Fruit fly (Drosophila melanogaster): ENCODE data around the gene Mst84B.

Mst84B gene

DNA sequence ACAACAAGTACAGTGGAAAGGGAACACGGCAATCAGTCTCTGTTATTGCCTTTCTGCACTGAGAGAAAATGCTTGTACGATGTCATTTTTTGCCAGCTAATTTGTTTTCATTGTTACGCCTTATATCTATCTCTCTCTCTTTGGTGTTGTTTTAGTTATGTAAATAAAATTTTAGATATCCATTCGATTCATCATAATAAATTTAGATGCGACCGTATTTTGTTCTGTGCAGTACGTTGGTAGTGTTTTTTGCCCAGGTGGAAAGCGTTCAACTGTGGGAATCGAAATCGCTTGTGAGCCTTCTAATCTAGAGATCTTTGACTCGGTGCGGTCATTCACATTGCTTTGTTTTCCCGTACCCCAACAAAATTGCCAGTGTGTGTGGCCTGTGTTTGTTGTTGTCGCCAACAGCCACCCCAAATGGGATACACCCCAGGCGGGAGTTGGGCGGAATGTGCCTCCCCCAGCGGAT, 13.8 kb downstream of the Mst84B start (continued):
- TF ChIP-seq CG4707 (GFP tag; optimal IDR thresholded peaks at IDR 0.05) (peak; percentile 80), crp (GFP tag; optimal IDR thresholded peaks at IDR 0.05) (peak in 1 of 2 experiments; percentile 45), CG3281 (GFP tag; optimal IDR thresholded peaks at IDR 0.05) (peak; percentile 89), CG11398 (GFP tag; optimal IDR thresholded peaks at IDR 0.05) (peak; percentile 83), Fer1 (GFP tag; optimal IDR thresholded peaks at IDR 0.05) (peak; percentile 94), Sry-δ (GFP tag; optimal IDR thresholded peaks at IDR 0.05) (peak; percentile 56), CG4404 (GFP tag; IDR thresholded peaks at IDR 0.05) (no peak), CkIIα-i1 (GFP tag; IDR thresholded peaks at IDR 0.05) (no peak), gsb (GFP tag; IDR thresholded peaks at IDR 0.05) (no peak), CG13775 (GFP tag; optimal IDR thresholded peaks at IDR 0.05) (peak; percentile 87), CG3407 (GFP tag; optimal IDR thresholded peaks at IDR 0.05) (peak; percentile 73), slp2 (GFP tag; optimal IDR thresholded peaks at IDR 0.05) (peak; percentile 91), Sox100B (GFP tag; optimal IDR thresholded peaks at IDR 0.05) (peak; percentile 89), Hmx (GFP tag; optimal IDR thresholded peaks at IDR 0.05) (peak; percentile 79), gfzf (GFP tag; optimal IDR thresholded peaks at IDR 0.05) (no peak), psq (GFP tag; optimal IDR thresholded peaks at IDR 0.05) (peak; percentile 46), corto (GFP tag; optimal IDR thresholded peaks at IDR 0.05) (peak; percentile 92), CG10565 (GFP tag; optimal IDR thresholded peaks at IDR 0.05) (peak; percentile 63), Drgx (GFP tag; IDR thresholded peaks at IDR 0.05) (no peak), H15 (GFP tag; IDR thresholded peaks at IDR 0.05) (no peak), sens (GFP tag) (peak; percentile 98), Jarid2 (GFP tag; optimal IDR thresholded peaks at IDR 0.05) (peak; percentile 54), Nf-YB (GFP tag; optimal IDR thresholded peaks at IDR 0.05) (peak; percentile 61), ewg (GFP tag; optimal IDR thresholded peaks at IDR 0.05) (peak; percentile 76), tin (GFP tag; optimal IDR thresholded peaks at IDR 0.05) (peak; percentile 91), Nf-YC (tag; optimal IDR thresholded peaks at IDR 0.05) (peak; percentile 60), CG30431 (GFP tag; optimal IDR thresholded peaks at IDR 0.05) (peak; percentile 77), maf-S (GFP tag; optimal IDR thresholded peaks at IDR 0.05) (peak; percentile 83), CG2678 (tag; optimal IDR thresholded peaks at IDR 0.05) (peak; percentile 94), ttk (GFP tag; IDR thresholded peaks at IDR 0.05) (no peak), CG17802 (tag; optimal IDR thresholded peaks at IDR 0.05) (peak; percentile 62), sisA (GFP tag; IDR thresholded peaks at IDR 0.05) (no peak), nom (GFP tag; optimal IDR thresholded peaks at IDR 0.05) (peak; percentile 83), CG17829 (tag; optimal IDR thresholded peaks at IDR 0.05) (peak; percentile 92), MTF-1 (GFP tag; optimal IDR thresholded peaks at IDR 0.05; ENCODE audit: borderline replicate concordance) (peak; percentile 70), phol (tag; optimal IDR thresholded peaks at IDR 0.05) (peak; percentile 89), dmrt99B (tag; optimal IDR thresholded peaks at IDR 0.05) (peak; percentile 94), CG33557 (GFP tag; optimal IDR thresholded peaks at IDR 0.05) (peak; percentile 65), nmo (GFP tag; optimal IDR thresholded peaks at IDR 0.05) (peak; percentile 91), repo (GFP tag; optimal IDR thresholded peaks at IDR 0.05) (peak; percentile 83), lab (GFP tag; optimal IDR thresholded peaks at IDR 0.05) (peak; percentile 96), CG12942 (GFP tag; optimal IDR thresholded peaks at IDR 0.05) (peak; percentile 77), pum (GFP tag; optimal IDR thresholded peaks at IDR 0.05) (peak; percentile 81), CG12299 (tag; optimal IDR thresholded peaks at IDR 0.05) (peak; percentile 70), grn (GFP tag; optimal IDR thresholded peaks at IDR 0.05) (peak; percentile 93), CG15269 (tag; optimal IDR thresholded peaks at IDR 0.05) (peak; percentile 89), mirr (GFP tag; optimal IDR thresholded peaks at IDR 0.05) (peak; percentile 33), CoRest (tag; optimal IDR thresholded peaks at IDR 0.05) (peak; percentile 87), E2f2 (GFP tag; IDR thresholded peaks at IDR 0.05) (no peak), Elba2 (GFP tag; optimal IDR thresholded peaks at IDR 0.05) (peak; percentile 48)

Measured in whole organism, embryonic.